Fruit fly (Drosophila melanogaster) whole organism, embryonic: ENCODE results near the gene smash.

Experiments
- Awh ChIP-seq: fragments of 200-800 bp; sonication (Bioruptor generic); IDR thresholded peaks from 2 replicates; pipeline ENCODE4, ENCODE4 v1.3.6; 2022; ENCODE audit warnings: missing biosample characterization, missing genetic modification characterization
- CG10959 ChIP-seq: fragments of 200-800 bp; sonication (Bioruptor generic); IDR thresholded peaks from 2 replicates; pipeline ENCODE4 v1.3.6; 2022; ENCODE audit warnings: missing biosample characterization, missing genetic modification characterization
- CG11504 ChIP-seq: fragments of 200-800 bp; sonication (Bioruptor generic); optimal IDR thresholded peaks from 3 replicates; lab custom pipeline; 2019; ENCODE audit warnings: missing biosample characterization, mild to moderate bottlenecking, missing genetic modification characterization, moderate library complexity
- CG12219 ChIP-seq: fragments of 200-800 bp; sonication (Bioruptor generic); optimal IDR thresholded peaks from 3 replicates; lab custom pipeline; 2018; ENCODE audit warnings: missing biosample characterization, mild to moderate bottlenecking, missing genetic modification characterization
- CG13775 ChIP-seq: fragments of 200-800 bp; sonication (Bioruptor generic); optimal IDR thresholded peaks from 3 replicates; lab custom pipeline; 2017; ENCODE audit warnings: missing biosample characterization, mild to moderate bottlenecking, missing genetic modification characterization
- CG15011 ChIP-seq: fragments of 200-800 bp; sonication (Bioruptor generic); optimal IDR thresholded peaks from 3 replicates; lab custom pipeline; 2018; ENCODE audit warnings: missing biosample characterization, mild to moderate bottlenecking, missing genetic modification characterization
- CG16813 ChIP-seq: fragments of 200-800 bp; sonication (Bioruptor generic); IDR thresholded peaks from 3 replicates; pipeline ENCODE4 v1.3.6; 2022; ENCODE audit warnings: missing biosample characterization, missing genetic modification characterization; ENCODE audit not compliant: partially characterized antibody
- CG17829 ChIP-seq: fragments of 200-800 bp; optimal IDR thresholded peaks from 2 replicates; lab custom pipeline; 2019; ENCODE audit warnings: missing biosample characterization, mild to moderate bottlenecking, missing genetic modification characterization, moderate library complexity
- CG2889 ChIP-seq: fragments of 200-800 bp; sonication (Bioruptor generic); IDR thresholded peaks from 3 replicates; pipeline ENCODE4 v1.3.6; 2022; ENCODE audit warnings: missing biosample characterization, missing genetic modification characterization
- CG3065 ChIP-seq: fragments of 200-800 bp; sonication (Bioruptor generic); optimal IDR thresholded peaks from 2 replicates; lab custom pipeline; 2016; ENCODE audit warnings: missing biosample characterization, missing genetic modification characterization
- CG32767 ChIP-seq: fragments of 200-800 bp; sonication (Bioruptor generic); IDR thresholded peaks from 2 replicates; pipeline ENCODE4 v1.3.6; 2022; ENCODE audit warnings: missing biosample characterization, missing genetic modification characterization
- CG34224 ChIP-seq: fragments of 200-800 bp; sonication (Bioruptor generic); IDR thresholded peaks from 3 replicates; pipeline ENCODE4 v1.3.6; 2022; ENCODE audit warnings: missing biosample characterization, missing genetic modification characterization; ENCODE audit not compliant: partially characterized antibody
- CG3995 ChIP-seq: fragments of 200-800 bp; sonication (Bioruptor generic); optimal IDR thresholded peaks from 3 replicates; lab custom pipeline; 2016; ENCODE audit warnings: missing biosample characterization, missing genetic modification characterization
- CG4282 ChIP-seq: fragments of 200-800 bp; sonication (Bioruptor generic); optimal IDR thresholded peaks from 2 replicates; lab custom pipeline; 2016; ENCODE audit warnings: missing biosample characterization, missing genetic modification characterization
- CG4854 ChIP-seq: fragments of 200-800 bp; sonication (Bioruptor generic); optimal IDR thresholded peaks from 2 replicates; lab custom pipeline; 2016; ENCODE audit warnings: missing biosample characterization, missing genetic modification characterization, inconsistent platforms
- CG5180 ChIP-seq: fragments of 200-800 bp; sonication (Bioruptor generic); optimal IDR thresholded peaks from 3 replicates; lab custom pipeline; 2017; ENCODE audit warnings: missing biosample characterization, missing genetic modification characterization, mild to moderate bottlenecking, moderate library complexity, missing genetic modification reagents
- CG6175 ChIP-seq: fragments of 200-800 bp; sonication (Bioruptor generic); IDR thresholded peaks from 3 replicates; pipeline ENCODE4 v1.3.6; 2022; ENCODE audit warnings: missing biosample characterization, missing genetic modification characterization
- CG6689 ChIP-seq: fragments of 200-800 bp; sonication (Bioruptor generic); IDR thresholded peaks from 2 replicates; pipeline ENCODE4 v1.3.6; 2022; ENCODE audit warnings: missing biosample characterization, missing genetic modification characterization
- CG6854 ChIP-seq: fragments of 200-800 bp; sonication (Bioruptor generic); optimal IDR thresholded peaks from 3 replicates; lab custom pipeline; 2017; ENCODE audit warnings: missing biosample characterization, mild to moderate bottlenecking, missing genetic modification characterization
- CG9797 ChIP-seq: fragments of 200-800 bp; sonication (Bioruptor generic); optimal IDR thresholded peaks from 3 replicates; lab custom pipeline; 2018; ENCODE audit warnings: missing biosample characterization, mild to moderate bottlenecking, missing genetic modification characterization
- Dp ChIP-seq: fragments of 200-800 bp; sonication (Bioruptor generic); optimal IDR thresholded peaks from 2 replicates; lab custom pipeline; 2018; ENCODE audit warnings: missing biosample characterization, mild to moderate bottlenecking, missing genetic modification characterization, moderate library complexity
- Elba2 ChIP-seq: fragments of 200-800 bp; sonication (Bioruptor generic); optimal IDR thresholded peaks from 3 replicates; lab custom pipeline; 2016; ENCODE audit warnings: missing biosample characterization, missing genetic modification characterization
- GATAe ChIP-seq: fragments of 200-800 bp; sonication (Bioruptor generic); conservative IDR thresholded peaks from 2 replicates; pipeline ENCODE4 v1.3.6; 2022; ENCODE audit warnings: missing biosample characterization, missing genetic modification characterization
- Hr51 ChIP-seq, 2 experiments: fragments of 200-800 bp; sonication (Bioruptor generic); optimal IDR thresholded peaks; 2 replicates in 1 of 2; 3 replicates in 1 of 2; lab custom pipeline; 2016 to 2018; ENCODE audit warnings: missing biosample characterization in 2 of 2, missing genetic modification characterization in 2 of 2, mild to moderate bottlenecking in 1 of 2, moderate library complexity in 1 of 2
- Lim3 ChIP-seq: fragments of 200-800 bp; sonication (Bioruptor generic); IDR thresholded peaks from 2 replicates; pipeline ENCODE4 v1.3.6; 2022; ENCODE audit warnings: missing biosample characterization, missing genetic modification characterization
- Lpt ChIP-seq: fragments of >200 bp; optimal IDR thresholded peaks from 2 replicates; lab custom pipeline; 2018; ENCODE audit warnings: missing biosample characterization, missing genetic modification characterization
- Poxn ChIP-seq: fragments of 200-800 bp; sonication (Bioruptor generic); IDR thresholded peaks from 2 replicates; pipeline ENCODE4 v1.3.6; 2022; ENCODE audit warnings: missing biosample characterization, missing genetic modification characterization
- Sin3A ChIP-seq: fragments of >200 bp; optimal IDR thresholded peaks from 2 replicates; lab custom pipeline; 2018
- Sox102F ChIP-seq: fragments of 200-800 bp; sonication (Bioruptor generic); optimal IDR thresholded peaks from 2 replicates; lab custom pipeline; 2018; ENCODE audit warnings: missing biosample characterization, mild to moderate bottlenecking, missing genetic modification characterization, moderate library complexity
- Spps ChIP-seq: fragments of 200-800 bp; sonication (Bioruptor generic); optimal IDR thresholded peaks from 2 replicates; lab custom pipeline; 2018; ENCODE audit warnings: missing biosample characterization, mild to moderate bottlenecking, missing genetic modification characterization
- amos ChIP-seq: fragments of 200-800 bp; sonication (Bioruptor generic); IDR thresholded peaks from 2 replicates; pipeline ENCODE4 v1.3.6; 2022; ENCODE audit warnings: missing biosample characterization, missing genetic modification characterization; ENCODE audit not compliant: partially characterized antibody
- ap ChIP-seq: fragments of 200-800 bp; sonication (Bioruptor generic); IDR thresholded peaks from 2 replicates; pipeline ENCODE4 v1.3.6; 2022; ENCODE audit warnings: missing biosample characterization, missing genetic modification characterization
- bcd ChIP-seq: fragments of 200-800 bp; sonication (Bioruptor generic); optimal IDR thresholded peaks from 2 replicates; lab custom pipeline; 2017; ENCODE audit warnings: missing biosample characterization, mild to moderate bottlenecking, missing genetic modification characterization
- dan ChIP-seq: fragments of 200-800 bp; sonication (Bioruptor generic); IDR thresholded peaks from 2 replicates; pipeline ENCODE4 v1.3.6; 2022; ENCODE audit warnings: missing biosample characterization, missing genetic modification characterization
- dmrt99B ChIP-seq: fragments of 200-800 bp; sonication (Bioruptor generic); optimal IDR thresholded peaks from 2 replicates; lab custom pipeline; 2018; ENCODE audit warnings: missing biosample characterization, mild to moderate bottlenecking, missing genetic modification characterization, moderate library complexity
- dpn ChIP-seq, 2 experiments: fragments of 200-800 bp; sonication (Bioruptor generic); optimal IDR thresholded peaks; 3 replicates each; lab custom pipeline; 2016; ENCODE audit warnings: missing biosample characterization in 2 of 2, missing genetic modification characterization in 2 of 2
- lbe ChIP-seq: fragments of 200-800 bp; sonication (Bioruptor generic); optimal IDR thresholded peaks from 2 replicates; lab custom pipeline; 2016; ENCODE audit warnings: missing biosample characterization, mild to moderate bottlenecking, missing genetic modification characterization
- nerfin-1 ChIP-seq: fragments of 200-800 bp; sonication (Bioruptor generic); optimal IDR thresholded peaks from 3 replicates; lab custom pipeline; 2019; ENCODE audit warnings: missing biosample characterization, mild to moderate bottlenecking, missing genetic modification characterization, moderate library complexity
- nerfin-2 ChIP-seq: fragments of 200-800 bp; sonication (Bioruptor generic); IDR thresholded peaks from 2 replicates; pipeline ENCODE4 v1.3.6; 2022; ENCODE audit warnings: missing biosample characterization, missing genetic modification characterization; ENCODE audit not compliant: partially characterized antibody
- pfk ChIP-seq: fragments of 200-800 bp; sonication (Bioruptor generic); optimal IDR thresholded peaks from 2 replicates; lab custom pipeline; 2018; ENCODE audit warnings: missing biosample characterization, mild to moderate bottlenecking, missing genetic modification characterization, moderate library complexity
- sens-2 ChIP-seq: fragments of 200-800 bp; sonication (Bioruptor generic); IDR thresholded peaks from 2 replicates; pipeline ENCODE4 v1.3.6; 2022; ENCODE audit warnings: missing biosample characterization, missing genetic modification characterization
- slou ChIP-seq: fragments of 200-800 bp; sonication (Bioruptor generic); optimal IDR thresholded peaks from 3 replicates; lab custom pipeline; 2016; ENCODE audit warnings: missing biosample characterization, missing genetic modification characterization
- stc ChIP-seq: fragments of 200-800 bp; sonication (Bioruptor generic); IDR thresholded peaks from 2 replicates; pipeline ENCODE4 v1.3.6; 2022; ENCODE audit warnings: missing biosample characterization, missing genetic modification characterization
- sug ChIP-seq: fragments of 200-800 bp; optimal IDR thresholded peaks from 2 replicates; lab custom pipeline; 2019; ENCODE audit warnings: missing biosample characterization, mild to moderate bottlenecking, missing genetic modification characterization, moderate library complexity
- tll ChIP-seq, 2 experiments: fragments of 200-800 bp in 1 of 2; fragments of >200 bp in 1 of 2; sonication (Bioruptor generic) in 1 of 2; optimal IDR thresholded peaks; 2 replicates each; lab custom pipeline; 2017 to 2019; ENCODE audit warnings: missing biosample characterization in 2 of 2, missing genetic modification characterization in 2 of 2, mild to moderate bottlenecking in 1 of 2, moderate library complexity in 1 of 2
- trem ChIP-seq: fragments of 200-800 bp; optimal IDR thresholded peaks from 3 replicates; lab custom pipeline; 2019; ENCODE audit warnings: missing biosample characterization, mild to moderate bottlenecking, missing genetic modification characterization, moderate library complexity
- twi ChIP-seq: fragments of 200-800 bp; optimal IDR thresholded peaks from 2 replicates; lab custom pipeline; 2019; ENCODE audit warnings: missing biosample characterization, mild to moderate bottlenecking, missing genetic modification characterization, moderate library complexity
- vnd ChIP-seq: fragments of 200-800 bp; sonication (Bioruptor generic); IDR thresholded peaks from 3 replicates; pipeline ENCODE4 v1.3.6; 2022; ENCODE audit warnings: missing biosample characterization, missing genetic modification characterization; ENCODE audit not compliant: partially characterized antibody
- zen2 ChIP-seq: fragments of 200-800 bp; sonication (Bioruptor generic); IDR thresholded peaks from 3 replicates; pipeline ENCODE4 v1.3.6; 2022; ENCODE audit warnings: missing biosample characterization, missing genetic modification characterization; ENCODE audit not compliant: partially characterized antibody

Gene smash

DNA sequence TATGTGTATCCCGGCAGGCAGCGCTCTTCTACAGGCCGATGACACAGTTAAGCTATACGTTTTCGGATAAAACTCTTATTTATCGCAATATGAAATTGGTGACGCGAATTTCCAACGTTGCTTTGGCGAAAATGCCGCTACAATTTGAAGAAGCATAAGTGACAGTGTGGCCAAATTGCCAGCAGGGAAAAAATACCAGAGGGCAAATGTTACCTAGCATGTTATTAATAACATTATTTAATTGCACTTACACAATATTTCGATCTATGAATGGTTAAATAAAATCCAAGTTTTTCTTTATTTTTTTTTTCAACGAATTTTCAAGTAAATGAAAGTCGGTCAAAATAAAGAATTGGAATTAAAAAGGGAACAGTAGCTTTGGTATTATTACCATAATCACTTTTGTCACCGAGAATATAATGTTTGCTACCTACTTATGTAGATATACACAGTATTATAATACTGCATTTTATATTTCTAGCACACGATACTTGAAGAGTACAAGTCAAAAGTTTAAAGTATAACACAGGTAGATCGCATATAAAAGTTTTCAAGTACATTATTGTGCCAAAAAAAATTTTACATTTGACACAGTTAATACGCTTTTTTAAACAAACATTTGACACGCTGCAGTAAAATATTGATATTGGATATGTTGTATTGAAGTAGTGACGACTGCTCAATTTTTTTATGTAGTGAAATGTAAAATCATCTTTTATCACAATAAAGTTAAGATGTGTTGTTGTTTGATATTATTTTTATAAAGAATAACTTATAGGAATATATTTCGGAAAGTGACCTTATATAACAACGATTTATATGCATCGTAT, 89.7 kb downstream of the smash start, which contains the start of gene tacc (continued):
- TF ChIP-seq CG6854 (GFP tag; lab: Kevin White, UChicago) (no peak), CG2889 (no peak), Spps (tag; lab: Kevin White, UChicago) (no peak), CG10959 (no peak), CG12219 (GFP tag; lab: Kevin White, UChicago) (no peak), CG6689 (GFP tag; lab: Robert Waterston, UW) (no peak), zen2 (GFP tag; lab: Robert Waterston, UW) (no peak), dpn (GFP tag; optimal IDR thresholded peaks at IDR 0.05; lab: Kevin White, UChicago) (no peak), CG4854 (no peak), CG5180 (GFP tag; lab: Kevin White, UChicago) (no peak), Elba2 (GFP tag; lab: Kevin White, UChicago) (no peak), CG16813 (GFP tag; lab: Robert Waterston, UW) (peak; percentile 30; the same call in 1 of the 3 replicates), vnd (GFP tag; lab: Robert Waterston, UW) (no peak), trem (tag; lab: Kevin White, UChicago) (peak; percentile 8), CG15011 (GFP tag; lab: Kevin White, UChicago) (no peak), nerfin-2 (GFP tag; lab: Robert Waterston, UW) (no peak), slou (GFP tag; lab: Kevin White, UChicago) (no peak), GATAe (GFP tag; lab: Robert Waterston, UW) (no peak), dmrt99B (tag; lab: Kevin White, UChicago) (no peak), Dp (GFP tag; lab: Kevin White, UChicago) (peak; percentile 79), twi (no peak), ap (GFP tag; lab: Robert Waterston, UW) (no peak), pfk (no peak), CG32767 (no peak), dan (GFP tag; lab: Robert Waterston, UW) (no peak), amos (GFP tag; lab: Robert Waterston, UW) (peak; percentile 41), sug (tag; lab: Kevin White, UChicago) (no peak), nerfin-1 (tag; lab: Kevin White, UChicago) (peak; percentile 3), Hr51 (GFP tag; optimal IDR thresholded peaks at IDR 0.05; lab: Kevin White, UChicago) (no peak), Lpt (GFP tag; lab: Kevin White, UChicago) (no peak), Poxn (GFP tag; lab: Robert Waterston, UW) (no peak), Sox102F (GFP tag; lab: Kevin White, UChicago) (no peak), CG4282 (GFP tag; lab: Kevin White, UChicago) (no peak), Sin3A (lab: Kevin White, UChicago) (no peak), CG3065 (GFP tag; lab: Kevin White, UChicago) (no peak), CG6175 (GFP tag; lab: Robert Waterston, UW) (no peak), CG9797 (peak; percentile 78), CG17829 (tag; lab: Kevin White, UChicago) (no peak), bcd (GFP tag; lab: Kevin White, UChicago) (no peak), Awh (GFP tag; lab: Robert Waterston, UW) (no peak), sens-2 (GFP tag; lab: Robert Waterston, UW) (no peak), stc (GFP tag; lab: Robert Waterston, UW) (no peak), CG3995 (GFP tag; lab: Kevin White, UChicago) (peak; percentile 77), Lim3 (GFP tag; lab: Robert Waterston, UW) (no peak), tll (GFP tag; optimal IDR thresholded peaks at IDR 0.05; lab: Kevin White, UChicago) (no peak), CG34224 (GFP tag; lab: Robert Waterston, UW) (no peak), CG13775 (no peak), CG11504 (tag; lab: Kevin White, UChicago) (no peak), lbe (no peak)
